Comparison of ENCODE assay signal across 4 worm cellular contexts in genomic region chrIV:1975594-1975993, ce11.
A peak's percentile ranks its signal among the peaks of the same experiment; 100 is the strongest.
TF ChIP-seq lines count a peak whose summit lies in the region.

No protein-coding gene starts in this region.

TF ChIP-seq in whole organism, L1 larva, 84 proteins besides CTCF, POLR2A, EP300 and RAD21:
- peak; percentile 13 for TF ChIP-seq nhr-85 (tag; lab: Kevin White, UChicago)
- no peak for TF ChIP-seq zag-1 (tag; optimal IDR thresholded peaks at IDR 0.05; lab: Kevin White, UChicago)

TF ChIP-seq in whole organism, L4 larva, 104 proteins besides CTCF, POLR2A, EP300 and RAD21:
- TF ChIP-seq mes-2 (tag; optimal IDR thresholded peaks at IDR 0.05; lab: Kevin White, UChicago; ENCODE audit: poor library complexity, severe bottlenecking) (no peak), aha-1 (tag; lab: Kevin White, UChicago) (peak; percentile 57)

TF ChIP-seq in whole organism, late embryonic, 69 proteins besides CTCF, POLR2A, EP300 and RAD21:
- TF ChIP-seq syd-9 (tag; optimal IDR thresholded peaks at IDR 0.05; lab: Kevin White, UChicago) (no peak), unc-3 (GFP tag; conservative IDR thresholded peaks at IDR 0.05; lab: Robert Waterston, UW) (no peak), unc-3 (tag; optimal IDR thresholded peaks at IDR 0.05; lab: Kevin White, UChicago) (no peak), pat-9 (tag; optimal IDR thresholded peaks at IDR 0.05; lab: Kevin White, UChicago) (no peak), tbx-7 (tag; optimal IDR thresholded peaks at IDR 0.05; lab: Kevin White, UChicago) (no peak), nfya-1 (tag; optimal IDR thresholded peaks at IDR 0.05; lab: Kevin White, UChicago) (no peak), ceh-2 (tag; optimal IDR thresholded peaks at IDR 0.05; lab: Kevin White, UChicago) (no peak), gmeb-2 (tag; optimal IDR thresholded peaks at IDR 0.05; lab: Kevin White, UChicago) (no peak), unc-42 (tag; optimal IDR thresholded peaks at IDR 0.05; lab: Kevin White, UChicago) (peak; percentile 48), unc-55 (GFP tag; optimal IDR thresholded peaks at IDR 0.05; lab: Kevin White, UChicago) (no peak)
TF ChIP-seq in whole organism, late embryonic: peak in this region for 1.

TF ChIP-seq in whole organism, mixed stage, embryonic, 35 proteins besides CTCF, POLR2A, EP300 and RAD21:
- no peak for TF ChIP-seq blmp-1 (tag; optimal IDR thresholded peaks at IDR 0.05; lab: Kevin White, UChicago)
- peak; percentile 61 for TF ChIP-seq ces-1 (GFP tag; optimal IDR thresholded peaks at IDR 0.05; lab: Kevin White, UChicago)

Comparison
In these comparisons a context has a peak if more than half of its experiments do, and no peak if none do; other contexts are left out.
1. Of the 29 proteins assayed by ChIP-seq in both whole organism, L4 larva and whole organism, L1 larva: peak only in whole organism, L4 larva: aha-1; only in whole organism, L1 larva: none; in both: none; in neither: 28.